Fruit fly (Drosophila melanogaster): ENCODE data around the gene Cnot4.

dm6 chr2L:10408122-10408576 lies 11.6 kb downstream of the Cnot4 start, which contains the start of the genes Ip259 and RpS27A:
- TF ChIP-seq usp (GFP tag; optimal IDR thresholded peaks at IDR 0.05): no peak
- TF ChIP-seq psq (optimal IDR thresholded peaks at IDR 0.05): no peak
- no peak for TF ChIP-seq pan (optimal IDR thresholded peaks at IDR 0.05)
- TF ChIP-seq EcR (GFP tag; optimal IDR thresholded peaks at IDR 0.05): no peak
- no peak for TF ChIP-seq CG8478 (optimal IDR thresholded peaks at IDR 0.05)
- no peak for TF ChIP-seq Dll (optimal IDR thresholded peaks at IDR 0.05)
